Worm (Caenorhabditis elegans): Measurements from ENCODE around the gene unc-115.

unc-115 gene

ce11 chrX:10146592-10146991 is at the start of gene unc-115:
unc-115 (plus strand) TSS chrX:10146892.
- TF ChIP-seq nhr-76 (tag; optimal IDR thresholded peaks at IDR 0.05) = no peak
- peak; percentile 95 for TF ChIP-seq unc-62 (GFP tag; optimal IDR thresholded peaks at IDR 0.05)
- TF ChIP-seq nhr-2 (tag; optimal IDR thresholded peaks at IDR 0.05) = no peak
- TF ChIP-seq M03D4.4 (tag; optimal IDR thresholded peaks at IDR 0.05) = peak; percentile 63
- no peak for TF ChIP-seq ceh-83 (GFP tag; optimal IDR thresholded peaks at IDR 0.05)
- peak; percentile 81 for TF ChIP-seq sptf-1 (tag; optimal IDR thresholded peaks at IDR 0.05)
- no peak for TF ChIP-seq nhr-12 (tag; optimal IDR thresholded peaks at IDR 0.05)
- peak; percentile 47 for TF ChIP-seq lsy-2 (tag; optimal IDR thresholded peaks at IDR 0.05)
- peak; percentile 20 for TF ChIP-seq ceh-43 (GFP tag; optimal IDR thresholded peaks at IDR 0.05)
- TF ChIP-seq ceh-39 (tag; optimal IDR thresholded peaks at IDR 0.05) = no peak
- peak; percentile 82 for TF ChIP-seq ham-2 (GFP tag; optimal IDR thresholded peaks at IDR 0.05)
- TF ChIP-seq nhr-28 (tag; optimal IDR thresholded peaks at IDR 0.05) = no peak
- no peak for TF ChIP-seq zip-8 (tag; optimal IDR thresholded peaks at IDR 0.05)
- peak; percentile 93 for TF ChIP-seq mls-2 (tag; optimal IDR thresholded peaks at IDR 0.05)
- TF ChIP-seq lin-13 (tag; optimal IDR thresholded peaks at IDR 0.05) = no peak
- TF ChIP-seq pha-4 (tag; optimal IDR thresholded peaks at IDR 0.05) = peak; percentile 85
- TF ChIP-seq elt-3 (tag; optimal IDR thresholded peaks at IDR 0.05) = no peak
- TF ChIP-seq bed-3 (GFP tag; optimal IDR thresholded peaks at IDR 0.05) = no peak
- TF ChIP-seq ztf-11 (tag; optimal IDR thresholded peaks at IDR 0.05) = peak; percentile 74
- TF ChIP-seq ces-1 (GFP tag; optimal IDR thresholded peaks at IDR 0.05) = peak; percentile 97
- peak; percentile 3 for TF ChIP-seq hlh-1 (tag; optimal IDR thresholded peaks at IDR 0.05)
- TF ChIP-seq unc-39 (tag; optimal IDR thresholded peaks at IDR 0.05) = peak; percentile 34
- no peak for TF ChIP-seq mab-5 (tag; optimal IDR thresholded peaks at IDR 0.05)
- peak; percentile 77 for TF ChIP-seq cnd-1 (tag; optimal IDR thresholded peaks at IDR 0.05)
- TF ChIP-seq flh-1 (GFP tag; optimal IDR thresholded peaks at IDR 0.05) = no peak
- no peak for TF ChIP-seq tbx-8 (GFP tag; optimal IDR thresholded peaks at IDR 0.05)
- TF ChIP-seq mep-1 (tag; optimal IDR thresholded peaks at IDR 0.05) = peak; percentile 72
- peak; percentile 33 for TF ChIP-seq blmp-1 (tag; optimal IDR thresholded peaks at IDR 0.05)
- peak; percentile 89 for TF ChIP-seq unc-120 (tag; optimal IDR thresholded peaks at IDR 0.05; ENCODE audit: poor library complexity, severe bottlenecking)
- TF ChIP-seq lin-32 (GFP tag; optimal IDR thresholded peaks at IDR 0.05) = peak; percentile 47
- TF ChIP-seq elt-1 (tag; optimal IDR thresholded peaks at IDR 0.05; ENCODE audit: borderline replicate concordance, insufficient read depth) = peak; percentile 2
- TF ChIP-seq sem-2 (GFP tag; optimal IDR thresholded peaks at IDR 0.05) = no peak
- TF ChIP-seq drap-1 (GFP tag; optimal IDR thresholded peaks at IDR 0.05) = peak; percentile 65

- TF ChIP-seq drap-1 (GFP tag; optimal IDR thresholded peaks at IDR 0.05) = no peak
- no peak for TF ChIP-seq unc-39 (tag; optimal IDR thresholded peaks at IDR 0.05)
- TF ChIP-seq zip-8 (tag; optimal IDR thresholded peaks at IDR 0.05) = no peak
- no peak for TF ChIP-seq sptf-1 (tag; optimal IDR thresholded peaks at IDR 0.05)
- no peak for TF ChIP-seq snpc-4 (tag; optimal IDR thresholded peaks at IDR 0.05)
- TF ChIP-seq lin-13 (tag; optimal IDR thresholded peaks at IDR 0.05) = no peak
- TF ChIP-seq hlh-1 (tag; optimal IDR thresholded peaks at IDR 0.05) = no peak
- TF ChIP-seq nhr-12 (tag; optimal IDR thresholded peaks at IDR 0.05) = no peak
- TF ChIP-seq blmp-1 (tag; optimal IDR thresholded peaks at IDR 0.05) = no peak
- TF ChIP-seq mab-5 (tag; optimal IDR thresholded peaks at IDR 0.05) = no peak
- TF ChIP-seq unc-62 (GFP tag; optimal IDR thresholded peaks at IDR 0.05) = no peak
- TF ChIP-seq ceh-43 (GFP tag; optimal IDR thresholded peaks at IDR 0.05) = no peak
- TF ChIP-seq ces-1 (GFP tag; optimal IDR thresholded peaks at IDR 0.05) = no peak
- TF ChIP-seq nhr-76 (tag; optimal IDR thresholded peaks at IDR 0.05) = no peak
- no peak for TF ChIP-seq flh-1 (GFP tag; optimal IDR thresholded peaks at IDR 0.05)
- no peak for TF ChIP-seq nhr-28 (tag; optimal IDR thresholded peaks at IDR 0.05)
- TF ChIP-seq nhr-237 (tag; optimal IDR thresholded peaks at IDR 0.05) = no peak
- no peak for TF ChIP-seq M03D4.4 (tag; optimal IDR thresholded peaks at IDR 0.05)
- TF ChIP-seq pha-4 (tag; optimal IDR thresholded peaks at IDR 0.05) = no peak
- TF ChIP-seq mep-1 (tag; optimal IDR thresholded peaks at IDR 0.05) = no peak
Measured at ce11 chrX:10113677-10114076, 33.0 kb upstream of the unc-115 start.

- TF ChIP-seq ces-1 (GFP tag; optimal IDR thresholded peaks at IDR 0.05) (no peak), nhr-28 (tag; optimal IDR thresholded peaks at IDR 0.05) (no peak), ham-2 (GFP tag; optimal IDR thresholded peaks at IDR 0.05) (no peak), nhr-12 (tag; optimal IDR thresholded peaks at IDR 0.05) (no peak), ceh-43 (GFP tag; optimal IDR thresholded peaks at IDR 0.05) (no peak), flh-1 (GFP tag; optimal IDR thresholded peaks at IDR 0.05) (no peak), ztf-11 (tag; optimal IDR thresholded peaks at IDR 0.05) (no peak), nhr-2 (tag; optimal IDR thresholded peaks at IDR 0.05) (no peak), elt-3 (tag; optimal IDR thresholded peaks at IDR 0.05) (no peak), mab-5 (tag; optimal IDR thresholded peaks at IDR 0.05) (no peak), cnd-1 (tag; optimal IDR thresholded peaks at IDR 0.05) (no peak)
Measured at ce11 chrX:10123015-10123414, 23.7 kb upstream of the unc-115 start.
